Fruit fly (Drosophila melanogaster): ENCODE results near the gene Sry-beta.
A peak's percentile ranks its signal among the peaks of the same experiment; 100 is the strongest.

Gene Sry-beta

dm6 chr3R:30051933-30052332, 12.4 kb downstream of the Sry-beta start, which contains the start of gene CG15528 (continued):
- TF ChIP-seq CG32532 (GFP tag; IDR thresholded peaks at IDR 0.05), result 0 out of 2 replicates have a peak, but pooled peaks have one; percentile 7
- TF ChIP-seq sd (tag; optimal IDR thresholded peaks at IDR 0.05), result peak; percentile 88
- no peak for TF ChIP-seq CG11723 (GFP tag; optimal IDR thresholded peaks at IDR 0.05)
- TF ChIP-seq cg (GFP tag; optimal IDR thresholded peaks at IDR 0.05), result no peak
- no peak for TF ChIP-seq dan (GFP tag; IDR thresholded peaks at IDR 0.05)
- TF ChIP-seq Blimp-1 (GFP tag; optimal IDR thresholded peaks at IDR 0.05), result no peak
- TF ChIP-seq hbn (GFP tag; IDR thresholded peaks at IDR 0.05; ENCODE audit: partially characterized antibody), result no peak
- no peak for TF ChIP-seq Neu2 (GFP tag; optimal IDR thresholded peaks at IDR 0.05; ENCODE audit: borderline replicate concordance)
- TF ChIP-seq schlank (tag; optimal IDR thresholded peaks at IDR 0.05), result no peak
- no peak for TF ChIP-seq ewg (GFP tag; optimal IDR thresholded peaks at IDR 0.05)
- TF ChIP-seq sim (GFP tag; IDR thresholded peaks at IDR 0.05), result no peak
- no peak for TF ChIP-seq CG9609 (GFP tag; optimal IDR thresholded peaks at IDR 0.05)
- no peak for TF ChIP-seq gsb (GFP tag; IDR thresholded peaks at IDR 0.05)
- TF ChIP-seq Hr39 (optimal IDR thresholded peaks at IDR 0.05), result no peak
- TF ChIP-seq kay (GFP tag; optimal IDR thresholded peaks at IDR 0.05), result no peak
- TF ChIP-seq Scr (GFP tag; IDR thresholded peaks at IDR 0.05; ENCODE audit: partially characterized antibody), result 0 out of 2 replicates have a peak, but pooled peaks have one; percentile 5
- TF ChIP-seq chinmo (GFP tag; IDR thresholded peaks at IDR 0.05; ENCODE audit: partially characterized antibody), result 0 out of 4 replicates have a peak, but pooled peaks have one; percentile 41
- no peak for TF ChIP-seq NK7.1 (GFP tag; optimal IDR thresholded peaks at IDR 0.05)
- no peak for TF ChIP-seq YL-1 (GFP tag; optimal IDR thresholded peaks at IDR 0.05)
- peak; percentile 58; the same call in 2 of the 3 replicates for TF ChIP-seq sr (GFP tag; IDR thresholded peaks at IDR 0.05)
- TF ChIP-seq chif (GFP tag; optimal IDR thresholded peaks at IDR 0.05), result no peak
- no peak for TF ChIP-seq her (GFP tag; optimal IDR thresholded peaks at IDR 0.05)
- TF ChIP-seq Awh (GFP tag; IDR thresholded peaks at IDR 0.05), result no peak

DNA sequence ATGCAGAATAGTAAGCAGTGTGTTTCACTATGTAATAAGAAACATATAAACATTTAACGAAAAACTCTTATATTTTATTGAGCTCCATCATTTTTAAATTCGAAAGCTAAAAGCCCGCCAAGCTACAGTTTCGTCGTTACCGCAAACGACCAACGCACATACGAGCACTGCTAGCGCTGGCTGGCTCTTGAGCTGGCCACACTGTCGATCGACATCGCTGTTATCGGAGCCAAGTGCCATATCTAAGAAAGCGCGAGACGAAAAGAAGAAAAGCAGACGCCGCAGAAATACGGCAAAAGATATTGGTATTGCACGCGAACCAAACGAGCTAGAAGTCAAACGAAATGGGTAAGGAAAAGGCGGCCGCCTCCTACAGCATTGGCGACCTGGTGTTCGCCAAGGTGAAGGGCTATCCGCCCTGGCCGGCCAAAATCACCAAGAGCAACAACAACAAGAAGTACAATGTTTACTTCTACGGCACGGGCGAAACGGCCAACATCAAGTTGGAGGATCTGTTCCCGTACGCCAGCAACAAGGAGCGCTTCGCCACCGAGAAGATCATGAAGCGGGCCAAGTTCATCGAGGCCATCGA, 13.0 kb downstream of the Sry-beta start, which contains the start of gene Jasper:
Gene Jasper, plus strand, starts transcription at position 60 of the 592 bp plus-strand sequence.
- TF ChIP-seq CG2712 (tag; optimal IDR thresholded peaks at IDR 0.05) (peak; percentile 63), CG10431 (GFP tag; optimal IDR thresholded peaks at IDR 0.05) (no peak), z (GFP tag; IDR thresholded peaks at IDR 0.05) (no peak), chinmo (GFP tag; IDR thresholded peaks at IDR 0.05; ENCODE audit: partially characterized antibody) (no peak), caup (GFP tag; optimal IDR thresholded peaks at IDR 0.05; ENCODE audit: severe bottlenecking) (no peak), zfh2 (GFP tag; optimal IDR thresholded peaks at IDR 0.05) (peak; percentile 14), CG11093 (GFP tag; IDR thresholded peaks at IDR 0.05) (no peak), sima (GFP tag; optimal IDR thresholded peaks at IDR 0.05) (no peak), CG7928 (GFP tag; optimal IDR thresholded peaks at IDR 0.05) (no peak), ara (GFP tag; IDR thresholded peaks at IDR 0.05) (no peak), ro (GFP tag; IDR thresholded peaks at IDR 0.05) (no peak), Trl (optimal IDR thresholded peaks at IDR 0.05) (no peak), Trl (GFP tag; optimal IDR thresholded peaks at IDR 0.05) (no peak), ERR (GFP tag; optimal IDR thresholded peaks at IDR 0.05) (no peak), hb (GFP tag; IDR thresholded peaks at IDR 0.05; ENCODE audit: partially characterized antibody) (no peak), CG6272 (GFP tag; IDR thresholded peaks at IDR 0.05) (0 out of 2 replicates have a peak, but pooled peaks have one; percentile 18), kah (GFP tag; optimal IDR thresholded peaks at IDR 0.05) (no peak), PHDP (tag; optimal IDR thresholded peaks at IDR 0.05) (no peak), CG10366 (GFP tag; IDR thresholded peaks at IDR 0.05) (no peak), pho (GFP tag; optimal IDR thresholded peaks at IDR 0.05) (no peak), peb (GFP tag; IDR thresholded peaks at IDR 0.05) (no peak), tll (GFP tag; optimal IDR thresholded peaks at IDR 0.05) (no peak), CG12071 (GFP tag; optimal IDR thresholded peaks at IDR 0.05) (no peak), cg (GFP tag; optimal IDR thresholded peaks at IDR 0.05) (no peak), Fer3 (tag; optimal IDR thresholded peaks at IDR 0.05) (no peak), CG10654 (GFP tag; optimal IDR thresholded peaks at IDR 0.05) (peak; percentile 18), zen (tag; optimal IDR thresholded peaks at IDR 0.05) (peak; percentile 8), pzg (GFP tag; optimal IDR thresholded peaks at IDR 0.05) (peak; percentile 99), Poxn (GFP tag; IDR thresholded peaks at IDR 0.05) (no peak), dan (GFP tag; IDR thresholded peaks at IDR 0.05) (no peak)

Measured in whole organism, embryonic.